Fruit fly (Drosophila melanogaster): Measurements from ENCODE around the gene CG11670.

The CG11670 gene

DNA sequence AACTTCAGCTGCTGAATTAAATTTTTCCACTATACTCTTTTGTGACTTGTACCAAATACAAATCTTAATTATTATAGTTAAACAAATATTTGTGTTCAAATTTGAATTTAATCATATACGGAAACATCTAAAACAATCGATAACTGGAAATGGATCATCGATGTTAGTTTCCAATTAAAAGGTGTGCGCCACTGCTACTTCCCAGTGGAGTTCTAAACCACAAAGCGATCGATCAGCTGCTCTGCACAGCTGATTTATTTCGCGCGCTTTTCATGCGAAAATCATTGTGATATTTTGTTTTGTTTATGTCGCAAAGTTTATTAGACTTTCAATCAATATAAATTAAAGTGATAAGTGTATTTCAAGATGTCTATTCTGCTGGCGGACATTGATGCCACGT, 46.5 kb downstream of the CG11670 start, which contains the start of gene timeout:
Gene timeout (plus strand): TSS at position 257 of the 400 bp plus-strand sequence.
- TF ChIP-seq EcR (GFP tag; optimal IDR thresholded peaks at IDR 0.05), result no peak
- TF ChIP-seq psq (optimal IDR thresholded peaks at IDR 0.05), result no peak
- no peak for TF ChIP-seq pan (optimal IDR thresholded peaks at IDR 0.05)
- no peak for TF ChIP-seq CG8478 (optimal IDR thresholded peaks at IDR 0.05)
- no peak for TF ChIP-seq usp (GFP tag; optimal IDR thresholded peaks at IDR 0.05)
- no peak for TF ChIP-seq Dll (optimal IDR thresholded peaks at IDR 0.05)

DNA sequence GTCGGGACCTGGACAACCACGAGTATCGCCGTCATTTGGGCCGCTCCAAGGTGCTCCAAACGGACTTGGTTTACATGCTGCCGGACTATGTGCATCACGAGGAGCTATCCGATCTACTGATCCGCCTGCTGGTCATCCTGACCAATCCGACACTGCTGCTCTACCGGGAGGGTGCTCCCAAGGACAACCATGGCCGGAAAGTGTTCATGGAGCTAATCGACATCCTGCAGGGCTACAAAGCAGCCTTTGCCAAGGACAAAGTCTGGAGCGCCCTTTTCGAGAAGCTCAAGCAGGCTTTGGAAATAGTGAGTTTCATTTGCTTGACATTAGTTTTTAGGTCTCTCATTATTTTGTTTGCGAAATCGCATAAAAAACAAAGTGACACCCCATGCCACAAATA, 47.1 kb downstream of the CG11670 start, which contains the start of gene CG34308:
Gene CG34308 (plus strand): TSS at position 301 of the 400 bp plus-strand sequence.
- TF ChIP-seq usp (GFP tag; optimal IDR thresholded peaks at IDR 0.05) (no peak), pan (optimal IDR thresholded peaks at IDR 0.05) (no peak), CG8478 (optimal IDR thresholded peaks at IDR 0.05) (no peak)

DNA sequence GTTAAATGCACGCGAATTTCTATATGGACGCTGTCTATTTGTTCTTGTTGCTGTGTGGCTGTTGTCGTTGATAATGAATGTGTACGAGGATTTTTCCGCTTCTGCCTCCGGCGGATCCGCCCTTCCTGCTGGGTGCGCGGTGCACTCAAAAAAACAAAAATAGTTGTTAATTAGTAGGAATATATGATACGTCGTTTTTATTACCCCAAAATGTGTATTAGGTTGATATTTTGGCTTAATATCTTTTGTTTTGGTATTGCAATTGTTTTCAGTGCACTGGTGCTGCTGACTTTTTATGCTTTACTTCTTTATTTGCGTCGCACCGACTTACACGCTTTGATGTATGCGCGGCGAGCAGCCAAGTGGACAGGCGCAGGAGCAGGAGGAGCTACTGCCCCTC, 49.8 kb downstream of the CG11670 start:
- no peak for TF ChIP-seq EcR (GFP tag; optimal IDR thresholded peaks at IDR 0.05)
- no peak for TF ChIP-seq Dll (optimal IDR thresholded peaks at IDR 0.05)
- TF ChIP-seq usp (GFP tag; optimal IDR thresholded peaks at IDR 0.05), result no peak
- no peak for TF ChIP-seq CG8478 (optimal IDR thresholded peaks at IDR 0.05)
- TF ChIP-seq pan (optimal IDR thresholded peaks at IDR 0.05), result no peak
- no peak for TF ChIP-seq psq (optimal IDR thresholded peaks at IDR 0.05)

Measured in whole organism.